Worm (Caenorhabditis elegans): ENCODE measurements around the gene Y55F3C.9.

Y55F3C.9 gene

ce11 chrIV:730937-731336 lies 2.9 kb upstream of the Y55F3C.9 start, which contains the start of gene srt-24:
Gene srt-24, minus strand, starts transcription at chrIV:731037.
- no peak for TF ChIP-seq set-16 (GFP tag; IDR thresholded peaks at IDR 0.05)
- TF ChIP-seq aha-1 (tag) = peak; percentile 45

- TF ChIP-seq pha-4 (GFP tag; IDR thresholded peaks at IDR 0.05) = no peak
- no peak for TF ChIP-seq pha-4 (tag; optimal IDR thresholded peaks at IDR 0.05)
- no peak for TF ChIP-seq ceh-32 (tag; optimal IDR thresholded peaks at IDR 0.05; ENCODE audit: poor library complexity)
- TF ChIP-seq ama-1 (optimal IDR thresholded peaks at IDR 0.05) = no peak
- no peak for TF ChIP-seq nhr-41 (GFP tag; IDR thresholded peaks at IDR 0.05)
- no peak for TF ChIP-seq duxl-1 (tag; optimal IDR thresholded peaks at IDR 0.05; ENCODE audit: poor library complexity)
- no peak for TF ChIP-seq saeg-2 (GFP tag; IDR thresholded peaks at IDR 0.05)
- TF ChIP-seq fos-1 (tag; optimal IDR thresholded peaks at IDR 0.05) = no peak
- no peak for TF ChIP-seq ceh-28 (tag; optimal IDR thresholded peaks at IDR 0.05)
- TF ChIP-seq arid-1 (GFP tag; conservative IDR thresholded peaks at IDR 0.05) = no peak
- TF ChIP-seq egl-27 (tag; optimal IDR thresholded peaks at IDR 0.05) = no peak
- no peak for TF ChIP-seq ZK337.2 (GFP tag; IDR thresholded peaks at IDR 0.05)
- no peak for TF ChIP-seq mxl-3 (GFP tag; optimal IDR thresholded peaks at IDR 0.05)
- TF ChIP-seq zip-2 (tag; optimal IDR thresholded peaks at IDR 0.05) = no peak
- TF ChIP-seq lin-1 (GFP tag; IDR thresholded peaks at IDR 0.05) = no peak
- no peak for TF ChIP-seq lin-39 (tag; optimal IDR thresholded peaks at IDR 0.05)
- TF ChIP-seq dpl-1 (GFP tag; optimal IDR thresholded peaks at IDR 0.05) = no peak
These were observed 8.6 kb downstream of the Y55F3C.9 start, which contains the start of gene Y55F3C.10 for ce11 chrIV:719351-719750. Gene Y55F3C.10, minus strand, starts transcription at chrIV:719451.

- no peak for TF ChIP-seq spr-3 (GFP tag; optimal IDR thresholded peaks at IDR 0.05)
- TF ChIP-seq aha-1 (tag) = no peak
These were observed 11.7 kb downstream of the Y55F3C.9 start, which contains the start of gene clec-164 for ce11 chrIV:716323-716722. Gene clec-164, plus strand, starts transcription at chrIV:716623.

ce11 chrIV:715433-715832 lies 12.6 kb downstream of the Y55F3C.9 start:
- peak in 1 of 2 experiments; percentile 42 for TF ChIP-seq unc-62 (GFP tag; optimal IDR thresholded peaks at IDR 0.05 in 1 of 2)
- no peak for TF ChIP-seq unc-62 (tag; optimal IDR thresholded peaks at IDR 0.05)
- TF ChIP-seq daf-8 (GFP tag; IDR thresholded peaks at IDR 0.05) = no peak

- TF ChIP-seq set-16 (GFP tag; IDR thresholded peaks at IDR 0.05) (no peak), ceh-62 (tag; optimal IDR thresholded peaks at IDR 0.05) (no peak), Y48G9A.11 (GFP tag; IDR thresholded peaks at IDR 0.05) (no peak), spr-3 (GFP tag; optimal IDR thresholded peaks at IDR 0.05) (no peak), ceh-28 (tag; optimal IDR thresholded peaks at IDR 0.05) (no peak), aha-1 (tag) (no peak), ceh-20 (GFP tag; IDR thresholded peaks at IDR 0.05) (no peak), zip-2 (tag; optimal IDR thresholded peaks at IDR 0.05) (no peak), zip-11 (GFP tag; IDR thresholded peaks at IDR 0.05) (no peak), mes-2 (tag; optimal IDR thresholded peaks at IDR 0.05; ENCODE audit: poor library complexity, severe bottlenecking) (no peak), ztf-7 (tag; optimal IDR thresholded peaks at IDR 0.05) (no peak), ama-1 (optimal IDR thresholded peaks at IDR 0.05) (no peak), pqm-1 (tag; optimal IDR thresholded peaks at IDR 0.05) (no peak), lsy-2 (tag; optimal IDR thresholded peaks at IDR 0.05) (no peak), dmd-8 (GFP tag; IDR thresholded peaks at IDR 0.05) (no peak), vab-7 (GFP tag; IDR thresholded peaks at IDR 0.05) (no peak)
These were observed 20.4 kb downstream of the Y55F3C.9 start, which contains the start of gene cutl-26 for ce11 chrIV:707635-708034. Gene cutl-26, minus strand, starts transcription at chrIV:707735.

ce11 chrIV:698304-698703 lies 29.7 kb downstream of the Y55F3C.9 start, which contains the start of gene Y55F3C.17:
Gene Y55F3C.17, minus strand, starts transcription at chrIV:698404.
- no peak for TF ChIP-seq unc-130 (GFP tag; optimal IDR thresholded peaks at IDR 0.05)
- TF ChIP-seq lin-39 (tag; optimal IDR thresholded peaks at IDR 0.05) = no peak
- TF ChIP-seq Y48G9A.11 (GFP tag; IDR thresholded peaks at IDR 0.05) = no peak
- TF ChIP-seq php-3 (GFP tag; IDR thresholded peaks at IDR 0.05) = no peak
- TF ChIP-seq hlh-11 (tag; optimal IDR thresholded peaks at IDR 0.05) = no peak
- TF ChIP-seq aha-1 (tag) = peak; percentile 5
- no peak for TF ChIP-seq cey-2 (tag; optimal IDR thresholded peaks at IDR 0.05; ENCODE audit: borderline replicate concordance, insufficient read depth)

Measured in whole organism, L4 larva.